Worm (Caenorhabditis elegans) whole organism, L1 larva: Measurements from ENCODE around the gene W06D11.3.

Experiments used
- nhr-28 ChIP-seq: fragments of 150-350 bp; optimal IDR thresholded peaks from 2 replicates; lab custom pipeline; 2014; ENCODE audit warnings: missing biosample characterization, missing genetic modification characterization
- sox-4 ChIP-seq: sonication (generic microtip); optimal IDR thresholded peaks from 2 replicates; lab custom pipeline; 2016; ENCODE audit warnings: missing genetic modification characterization, missing compliant biosample characterization
- unc-130 ChIP-seq: fragments of 150-350 bp; optimal IDR thresholded peaks from 2 replicates; lab custom pipeline; 2017; ENCODE audit warnings: missing biosample characterization, missing genetic modification characterization, inconsistent platforms

ce11 chrX:12273870-12274269 is 24.6 kb upstream of the W06D11.3 start, which contains the start of gene H19J13.2:
- TF ChIP-seq unc-130 (tag; lab: Kevin White, UChicago) (no peak), sox-4 (tag; lab: Kevin White, UChicago) (no peak), nhr-28 (tag; lab: Kevin White, UChicago) (no peak)
